Worm (Caenorhabditis elegans): ENCODE results near the gene hlh-1.

DNA sequence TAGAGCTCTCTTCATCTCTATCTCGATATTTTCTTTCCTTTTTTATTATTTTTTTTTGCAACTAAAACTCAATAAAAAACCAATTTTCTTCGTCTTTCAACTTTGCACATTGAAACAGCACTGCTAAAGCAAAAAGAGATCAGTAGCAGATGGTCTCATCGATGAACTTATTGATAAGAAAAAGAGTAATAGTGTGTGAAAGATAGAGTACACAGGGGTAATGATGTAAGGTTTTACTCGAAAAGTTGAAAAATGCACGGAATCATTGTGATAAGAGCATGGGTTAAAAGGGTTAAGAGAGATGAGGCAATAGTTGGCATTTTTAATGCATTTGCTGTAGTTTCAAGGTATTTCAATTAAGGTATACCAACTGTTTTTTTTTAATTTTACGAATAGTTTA, 33.7 kb downstream of the hlh-1 start:
- TF ChIP-seq T23F11.4 (GFP tag; optimal IDR thresholded peaks at IDR 0.05) (no peak), lim-6 (tag; optimal IDR thresholded peaks at IDR 0.05) (no peak), ceh-34 (tag; optimal IDR thresholded peaks at IDR 0.05) (no peak), syd-9 (tag; optimal IDR thresholded peaks at IDR 0.05) (no peak), unc-55 (GFP tag; optimal IDR thresholded peaks at IDR 0.05) (no peak), sox-4 (tag; optimal IDR thresholded peaks at IDR 0.05) (no peak), zip-5 (tag; optimal IDR thresholded peaks at IDR 0.05) (no peak), ceh-48 (tag; optimal IDR thresholded peaks at IDR 0.05) (no peak), fkh-10 (GFP tag; optimal IDR thresholded peaks at IDR 0.05) (no peak), ceh-2 (tag; optimal IDR thresholded peaks at IDR 0.05) (no peak), ceh-14 (tag; optimal IDR thresholded peaks at IDR 0.05) (no peak), pqm-1 (tag; optimal IDR thresholded peaks at IDR 0.05) (no peak), hlh-30 (tag; optimal IDR thresholded peaks at IDR 0.05; ENCODE audit: insufficient read depth) (no peak), C38D4.7 (GFP tag; optimal IDR thresholded peaks at IDR 0.05) (no peak)

Data from whole organism, late embryonic.